Worm (Caenorhabditis elegans): ENCODE data around the gene twk-4.
A peak's percentile ranks its signal among the peaks of the same experiment; 100 is the strongest.

twk-4 gene

ce11 chrII:9169450-9169960, 24.6 kb downstream of the twk-4 start, which contains the start of gene dpl-1:
TSS of gene dpl-1 (plus strand) at chrII:9169910.
- TF ChIP-seq med-1 (GFP tag; optimal IDR thresholded peaks at IDR 0.05; ENCODE audit: insufficient read depth) = no peak
- TF ChIP-seq ztf-29 (GFP tag; IDR thresholded peaks at IDR 0.05) = no peak
- TF ChIP-seq ztf-23 (GFP tag; IDR thresholded peaks at IDR 0.05) = no peak
- TF ChIP-seq ref-1 (GFP tag; conservative IDR thresholded peaks at IDR 0.05) = no peak
- no peak for TF ChIP-seq flt-1 (GFP tag; IDR thresholded peaks at IDR 0.05)
- TF ChIP-seq T22C8.4 (GFP tag; IDR thresholded peaks at IDR 0.05) = no peak
- TF ChIP-seq cog-1 (tag; optimal IDR thresholded peaks at IDR 0.05) = no peak
- no peak for TF ChIP-seq klf-2 (GFP tag; conservative IDR thresholded peaks at IDR 0.05)
- TF ChIP-seq tab-1 (GFP tag; IDR thresholded peaks at IDR 0.05) = no peak

- no peak for TF ChIP-seq klf-2 (GFP tag; conservative IDR thresholded peaks at IDR 0.05)
- no peak for TF ChIP-seq ztf-23 (GFP tag; IDR thresholded peaks at IDR 0.05)
- no peak for TF ChIP-seq ztf-29 (GFP tag; IDR thresholded peaks at IDR 0.05)
- no peak for TF ChIP-seq flt-1 (GFP tag; IDR thresholded peaks at IDR 0.05)
- TF ChIP-seq cog-1 (tag; optimal IDR thresholded peaks at IDR 0.05) = no peak
- no peak for TF ChIP-seq T22C8.4 (GFP tag; IDR thresholded peaks at IDR 0.05)
- TF ChIP-seq tab-1 (GFP tag; IDR thresholded peaks at IDR 0.05) = no peak
- no peak for TF ChIP-seq ref-1 (GFP tag; conservative IDR thresholded peaks at IDR 0.05)
- no peak for TF ChIP-seq med-1 (GFP tag; optimal IDR thresholded peaks at IDR 0.05; ENCODE audit: insufficient read depth)
Observed at ce11 chrII:9167730-9168129, 26.4 kb downstream of the twk-4 start, which contains the start of gene T23G7.3. TSS of gene T23G7.3 (minus strand) at chrII:9167830.

- TF ChIP-seq flt-1 (GFP tag; IDR thresholded peaks at IDR 0.05) (0 out of 2 replicates have a peak, but pooled peaks have one; percentile 5), ztf-23 (GFP tag; IDR thresholded peaks at IDR 0.05) (no peak)
Observed at ce11 chrII:9165762-9166460, 28.2 kb downstream of the twk-4 start, which contains the start of gene W07A12.8. TSS of gene W07A12.8 (minus strand) at chrII:9165812.

ce11 chrII:9163348-9163747, 30.7 kb downstream of the twk-4 start:
- no peak for TF ChIP-seq tab-1 (GFP tag; IDR thresholded peaks at IDR 0.05)
- no peak for TF ChIP-seq ref-1 (GFP tag; conservative IDR thresholded peaks at IDR 0.05)
- TF ChIP-seq ztf-29 (GFP tag; IDR thresholded peaks at IDR 0.05) = no peak
- no peak for TF ChIP-seq med-1 (GFP tag; optimal IDR thresholded peaks at IDR 0.05; ENCODE audit: insufficient read depth)
- no peak for TF ChIP-seq klf-2 (GFP tag; conservative IDR thresholded peaks at IDR 0.05)
- no peak for TF ChIP-seq cog-1 (tag; optimal IDR thresholded peaks at IDR 0.05)
- TF ChIP-seq flt-1 (GFP tag; IDR thresholded peaks at IDR 0.05) = no peak
- TF ChIP-seq T22C8.4 (GFP tag; IDR thresholded peaks at IDR 0.05) = no peak

- TF ChIP-seq T22C8.4 (GFP tag; IDR thresholded peaks at IDR 0.05) (no peak), cog-1 (tag; optimal IDR thresholded peaks at IDR 0.05) (no peak), ztf-23 (GFP tag; IDR thresholded peaks at IDR 0.05) (no peak), med-1 (GFP tag; optimal IDR thresholded peaks at IDR 0.05; ENCODE audit: insufficient read depth) (no peak), ref-1 (GFP tag; conservative IDR thresholded peaks at IDR 0.05) (no peak), klf-2 (GFP tag; conservative IDR thresholded peaks at IDR 0.05) (no peak), tab-1 (GFP tag; IDR thresholded peaks at IDR 0.05) (no peak), flt-1 (GFP tag; IDR thresholded peaks at IDR 0.05) (no peak), ztf-29 (GFP tag; IDR thresholded peaks at IDR 0.05) (no peak)
Observed at ce11 chrII:9161023-9161422, 33.1 kb downstream of the twk-4 start, which contains the start of gene rhy-1. TSS of gene rhy-1 (plus strand) at chrII:9161379.

ce11 chrII:9160197-9160806, 33.8 kb downstream of the twk-4 start:
- no peak for TF ChIP-seq tab-1 (GFP tag; IDR thresholded peaks at IDR 0.05)
- TF ChIP-seq ref-1 (GFP tag; conservative IDR thresholded peaks at IDR 0.05) = no peak
- no peak for TF ChIP-seq ztf-23 (GFP tag; IDR thresholded peaks at IDR 0.05)
- TF ChIP-seq flt-1 (GFP tag; IDR thresholded peaks at IDR 0.05) = no peak
- no peak for TF ChIP-seq ztf-29 (GFP tag; IDR thresholded peaks at IDR 0.05)
- TF ChIP-seq cog-1 (tag; optimal IDR thresholded peaks at IDR 0.05) = no peak
- no peak for TF ChIP-seq T22C8.4 (GFP tag; IDR thresholded peaks at IDR 0.05)
- no peak for TF ChIP-seq klf-2 (GFP tag; conservative IDR thresholded peaks at IDR 0.05)
- TF ChIP-seq med-1 (GFP tag; optimal IDR thresholded peaks at IDR 0.05; ENCODE audit: insufficient read depth) = no peak

- TF ChIP-seq ztf-29 (GFP tag; IDR thresholded peaks at IDR 0.05) = no peak
Observed at ce11 chrII:9158029-9158428, 36.1 kb downstream of the twk-4 start, which contains the start of gene oac-54. TSS of gene oac-54 (plus strand) at chrII:9158111.

ce11 chrII:9157125-9157524, 37.0 kb downstream of the twk-4 start:
- no peak for TF ChIP-seq ref-1 (GFP tag; conservative IDR thresholded peaks at IDR 0.05)
- no peak for TF ChIP-seq flt-1 (GFP tag; IDR thresholded peaks at IDR 0.05)
- TF ChIP-seq klf-2 (GFP tag; conservative IDR thresholded peaks at IDR 0.05) = no peak
- TF ChIP-seq T22C8.4 (GFP tag; IDR thresholded peaks at IDR 0.05) = no peak
- TF ChIP-seq ztf-23 (GFP tag; IDR thresholded peaks at IDR 0.05) = no peak
- TF ChIP-seq ztf-29 (GFP tag; IDR thresholded peaks at IDR 0.05) = no peak
- no peak for TF ChIP-seq med-1 (GFP tag; optimal IDR thresholded peaks at IDR 0.05; ENCODE audit: insufficient read depth)
- TF ChIP-seq tab-1 (GFP tag; IDR thresholded peaks at IDR 0.05) = no peak
- no peak for TF ChIP-seq cog-1 (tag; optimal IDR thresholded peaks at IDR 0.05)

ce11 chrII:9156277-9156676, 37.8 kb downstream of the twk-4 start:
- TF ChIP-seq klf-2 (GFP tag; conservative IDR thresholded peaks at IDR 0.05) (no peak), flt-1 (GFP tag; IDR thresholded peaks at IDR 0.05) (no peak), ztf-23 (GFP tag; IDR thresholded peaks at IDR 0.05) (no peak), T22C8.4 (GFP tag; IDR thresholded peaks at IDR 0.05) (no peak), tab-1 (GFP tag; IDR thresholded peaks at IDR 0.05) (no peak), ztf-29 (GFP tag; IDR thresholded peaks at IDR 0.05) (no peak), ref-1 (GFP tag; conservative IDR thresholded peaks at IDR 0.05) (no peak), med-1 (GFP tag; optimal IDR thresholded peaks at IDR 0.05; ENCODE audit: insufficient read depth) (no peak), cog-1 (tag; optimal IDR thresholded peaks at IDR 0.05) (no peak)
